Fruit fly (Drosophila melanogaster) whole organism, wandering third instar larva: ENCODE results near the gene MED26.

ENCODE experiments used
- Dif ChIP-seq: fragments of 200-275, 200-300 bp; sonication (Bioruptor generic); optimal IDR thresholded peaks from 2 replicates; lab custom pipeline; 2018; ENCODE audit warnings: missing biosample characterization, missing genetic modification characterization; ENCODE audit not compliant: partially characterized antibody
- Myc ChIP-seq: fragments of >200 bp; optimal IDR thresholded peaks from 2 replicates; lab custom pipeline; 2017
- dsf ChIP-seq: sonication (Bioruptor generic); optimal IDR thresholded peaks from 2 replicates; lab custom pipeline; 2016; ENCODE audit warnings: missing biosample characterization, missing genetic modification characterization, borderline replicate concordance
- ey ChIP-seq: fragments of 200-800 bp; sonication (Bioruptor generic); optimal IDR thresholded peaks from 2 replicates; lab custom pipeline; 2016; ENCODE audit warnings: missing biosample characterization, missing genetic modification characterization
- h ChIP-seq: fragments of 200-800 bp; sonication (Bioruptor generic); optimal IDR thresholded peaks from 3 replicates; lab custom pipeline; 2016; ENCODE audit warnings: missing biosample characterization, mild to moderate bottlenecking, missing genetic modification characterization
- psq ChIP-seq: fragments of 200-800 bp; sonication (Bioruptor generic); optimal IDR thresholded peaks from 3 replicates; lab custom pipeline; 2017; ENCODE audit warnings: missing biosample characterization, mild to moderate bottlenecking, missing genetic modification characterization, moderate library complexity
- usp ChIP-seq: fragments of >200 bp; optimal IDR thresholded peaks from 2 replicates; lab custom pipeline; 2017; ENCODE audit warnings: missing biosample characterization, missing genetic modification characterization

dm6 chr4:835535-836138, 46.9 kb upstream of the MED26 start:
- TF ChIP-seq h (GFP tag; lab: Kevin White, UChicago) (no peak), Dif (no peak), ey (GFP tag; lab: Kevin White, UChicago) (no peak), usp (GFP tag; lab: Kevin White, UChicago) (no peak), dsf (GFP tag; lab: Kevin White, UChicago) (no peak), psq (GFP tag; lab: Kevin White, UChicago) (no peak), Myc (peak; percentile 61)
